Worm (Caenorhabditis elegans) whole organism, midembryonic: ENCODE results near the gene dcr-1.

ENCODE experiments used
- flt-1 ChIP-seq: fragments of 200-800 bp; sonication (Bioruptor generic); IDR thresholded peaks from 2 replicates; pipeline ENCODE4 v1.3.6; 2022; ENCODE audit warnings: missing genetic modification characterization, missing compliant biosample characterization
- med-1 ChIP-seq: sonication (generic microtip); optimal IDR thresholded peaks from 2 replicates; lab custom pipeline; 2017; ENCODE audit warnings: missing genetic modification characterization, mild to moderate bottlenecking, missing compliant biosample characterization, antibody characterized with exemption, missing genetic modification reagents; ENCODE audit not compliant: insufficient read depth
- ref-1 ChIP-seq: fragments of 200-800 bp; sonication (Bioruptor generic); conservative IDR thresholded peaks from 2 replicates; pipeline ENCODE4 v1.3.6; 2022; ENCODE audit warnings: missing genetic modification reagents, missing genetic modification characterization, missing compliant biosample characterization
- ztf-29 ChIP-seq: fragments of 200-800 bp; sonication (Bioruptor generic); IDR thresholded peaks from 2 replicates; pipeline ENCODE4 v1.3.6; 2022; ENCODE audit warnings: missing genetic modification reagents, missing genetic modification characterization, missing compliant biosample characterization

ce11 chrIII:8124323-8124722 lies 44.2 kb upstream of the dcr-1 start:
- TF ChIP-seq med-1 (GFP tag; lab: Kevin White, UChicago): no peak
- TF ChIP-seq flt-1 (GFP tag; lab: Robert Waterston, UW): no peak
- no peak for TF ChIP-seq ztf-29 (GFP tag; lab: Robert Waterston, UW)
- no peak for TF ChIP-seq ref-1
